Worm (Caenorhabditis elegans): Measurements from ENCODE around the gene F59E12.6.

DNA sequence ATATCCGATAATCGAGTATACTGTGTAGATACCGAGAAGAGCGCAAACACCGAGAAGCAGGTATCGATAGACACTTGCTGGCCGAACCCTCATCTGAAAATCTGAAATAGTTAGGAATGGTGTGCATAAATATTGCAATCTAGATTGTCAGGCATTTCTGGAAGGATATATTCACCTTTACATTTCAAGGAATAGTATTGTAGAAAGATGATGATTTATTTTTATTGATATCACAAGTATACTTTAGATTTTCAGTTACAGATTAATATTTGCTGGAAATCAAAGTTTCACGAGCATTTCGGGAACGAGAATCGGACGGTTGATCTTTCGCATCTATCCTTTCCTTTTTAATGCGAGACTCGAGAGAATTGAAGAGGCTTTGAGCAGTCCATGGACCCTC lies 28.9 kb upstream of the F59E12.6 start, which contains the start of gene fut-3:
- no peak for TF ChIP-seq tbx-37 (GFP tag; conservative IDR thresholded peaks at IDR 0.05)
- no peak for TF ChIP-seq aly-1 (tag; optimal IDR thresholded peaks at IDR 0.05)
- TF ChIP-seq B0310.2 (tag; optimal IDR thresholded peaks at IDR 0.05): no peak
- TF ChIP-seq ceh-13 (GFP tag; optimal IDR thresholded peaks at IDR 0.05): no peak
